Worm (Caenorhabditis elegans) whole organism, mixed stage, embryonic: ENCODE data around the gene srh-75.

ENCODE experiments used
- ceh-43 ChIP-seq: fragments of 200-800 bp; sonication (Bioruptor generic); optimal IDR thresholded peaks from 2 replicates; lab custom pipeline; 2018; ENCODE audit warnings: mild to moderate bottlenecking, missing genetic modification characterization, moderate library complexity, missing compliant biosample characterization
- ceh-83 ChIP-seq: fragments of 200-800 bp; sonication (Bioruptor generic); optimal IDR thresholded peaks from 2 replicates; lab custom pipeline; 2018; ENCODE audit warnings: mild to moderate bottlenecking, missing genetic modification characterization, missing compliant biosample characterization
- lin-13 ChIP-seq: fragments of 150-350 bp; optimal IDR thresholded peaks from 2 replicates; lab custom pipeline; 2014; ENCODE audit warnings: missing biosample characterization, missing genetic modification characterization
- lsy-2 ChIP-seq: fragments of 150-350 bp; optimal IDR thresholded peaks from 2 replicates; lab custom pipeline; 2014; ENCODE audit warnings: missing biosample characterization, missing genetic modification characterization
- mab-5 ChIP-seq: fragments of 150-350 bp; optimal IDR thresholded peaks from 2 replicates; lab custom pipeline; 2014; ENCODE audit warnings: missing biosample characterization, missing genetic modification characterization
- nhr-12 ChIP-seq: fragments of 150-350 bp; optimal IDR thresholded peaks from 2 replicates; lab custom pipeline; 2014; ENCODE audit warnings: missing biosample characterization, missing genetic modification characterization
- nhr-237 ChIP-seq: fragments of 150-350 bp; optimal IDR thresholded peaks from 2 replicates; lab custom pipeline; 2014; ENCODE audit warnings: missing biosample characterization, missing genetic modification characterization
- ztf-11 ChIP-seq: fragments of 150-350 bp; optimal IDR thresholded peaks from 2 replicates; lab custom pipeline; 2014; ENCODE audit warnings: missing biosample characterization, missing genetic modification characterization

DNA sequence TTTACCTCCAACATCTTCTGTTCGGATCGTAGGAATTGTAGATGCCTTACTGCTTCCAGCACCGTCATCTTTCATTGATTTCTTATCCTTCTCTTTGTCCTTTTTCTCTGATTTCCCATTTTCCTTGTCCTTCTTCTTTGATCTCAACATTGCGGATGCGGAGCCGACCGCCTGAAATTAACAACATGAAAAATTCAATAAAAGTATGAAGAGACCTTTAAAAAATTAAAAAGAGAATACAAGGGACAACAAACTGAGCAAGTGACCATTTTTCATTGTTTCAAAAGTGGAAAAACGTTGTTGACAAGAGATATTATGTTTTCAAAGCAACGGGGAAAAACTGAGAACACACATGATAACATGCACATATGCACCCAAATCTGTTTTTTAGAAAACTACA lies 26.3 kb downstream of the srh-75 start:
- no peak for TF ChIP-seq mab-5 (tag; lab: Kevin White, UChicago)
- no peak for TF ChIP-seq lin-13
- no peak for TF ChIP-seq nhr-237 (tag; lab: Kevin White, UChicago)
- no peak for TF ChIP-seq ceh-43
- no peak for TF ChIP-seq lsy-2 (tag; lab: Kevin White, UChicago)
- no peak for TF ChIP-seq ztf-11 (tag; lab: Kevin White, UChicago)
- TF ChIP-seq nhr-12 (tag; lab: Kevin White, UChicago), result no peak
- no peak for TF ChIP-seq ceh-83 (GFP tag; lab: Kevin White, UChicago)
